Worm (Caenorhabditis elegans) whole organism, L4 larva: ENCODE data around the gene VM106R.1.

ENCODE experiments used
- F10B5.3 ChIP-seq: sonication (generic microtip); optimal IDR thresholded peaks from 2 replicates; lab custom pipeline; 2016; ENCODE audit warnings: mild to moderate bottlenecking, missing genetic modification characterization, missing compliant biosample characterization
- F37D6.2 ChIP-seq: sonication (generic microtip); optimal IDR thresholded peaks from 2 replicates; lab custom pipeline; 2016; ENCODE audit warnings: mild to moderate bottlenecking, missing genetic modification characterization, missing compliant biosample characterization
- F49E8.2 ChIP-seq: sonication (generic microtip); optimal IDR thresholded peaks from 2 replicates; lab custom pipeline; 2016; ENCODE audit warnings: missing compliant biosample characterization, mild to moderate bottlenecking, missing genetic modification characterization, borderline replicate concordance
- R02D3.7 ChIP-seq: fragments of 150-350 bp; sonication (generic microtip); optimal IDR thresholded peaks from 3 replicates; lab custom pipeline; 2014; ENCODE audit warnings: missing biosample characterization, missing genetic modification characterization
- T20F7.1 ChIP-seq: fragments of 200-800 bp; sonication (Bioruptor generic); optimal IDR thresholded peaks from 2 replicates; lab custom pipeline; 2018; ENCODE audit warnings: mild to moderate bottlenecking, missing genetic modification characterization, missing compliant biosample characterization
- T26A8.4 ChIP-seq: fragments of 200-800 bp; sonication (Bioruptor generic); IDR thresholded peaks from 2 replicates; pipeline ENCODE4 v1.3.6; 2022; ENCODE audit warnings: missing genetic modification characterization, missing compliant biosample characterization
- Y105C5A.15 ChIP-seq: fragments of 200-800 bp; sonication (Bioruptor generic); IDR thresholded peaks from 2 replicates; pipeline ENCODE4 v1.3.6; 2022; ENCODE audit warnings: missing genetic modification characterization, missing compliant biosample characterization
- Y5F2A.4 ChIP-seq: fragments of 200-800 bp; sonication (Bioruptor generic); optimal IDR thresholded peaks from 2 replicates; lab custom pipeline; 2018; ENCODE audit warnings: mild to moderate bottlenecking, missing genetic modification characterization, missing compliant biosample characterization
- aha-1 ChIP-seq: fragments of 150-350 bp; peaks from one replicate; lab custom pipeline; 2014; ENCODE audit warnings: missing biosample characterization, missing genetic modification characterization
- ama-1 ChIP-seq: fragments of 150-350 bp; optimal IDR thresholded peaks from 2 replicates; lab custom pipeline; 2014; ENCODE audit warnings: inconsistent platforms, mixed read lengths
- arid-1 ChIP-seq: fragments of 200-800 bp; sonication (Bioruptor generic); conservative IDR thresholded peaks from 2 replicates; pipeline ENCODE4 v1.3.6; 2022; ENCODE audit warnings: missing genetic modification reagents, missing genetic modification characterization, missing compliant biosample characterization
- ceh-20 ChIP-seq: fragments of 200-800 bp; sonication (Bioruptor generic); IDR thresholded peaks from 2 replicates; pipeline ENCODE4 v1.3.6; 2022; ENCODE audit warnings: missing genetic modification reagents, missing genetic modification characterization, missing compliant biosample characterization
- ceh-32 ChIP-seq: sonication (generic microtip); optimal IDR thresholded peaks from 2 replicates; lab custom pipeline; 2016; ENCODE audit warnings: mild to moderate bottlenecking, missing genetic modification characterization, missing compliant biosample characterization; ENCODE audit not compliant: poor library complexity
- ceh-44 ChIP-seq: fragments of 200-800 bp; sonication (Bioruptor generic); IDR thresholded peaks from 2 replicates; pipeline ENCODE4 v1.3.6; 2022; ENCODE audit warnings: missing genetic modification reagents, missing genetic modification characterization, missing compliant biosample characterization
- cey-2 ChIP-seq: sonication (generic microtip); optimal IDR thresholded peaks from 3 replicates; lab custom pipeline; 2017; ENCODE audit warnings: missing genetic modification characterization, mild to moderate bottlenecking, missing compliant biosample characterization, antibody characterized with exemption, borderline replicate concordance; ENCODE audit not compliant: insufficient read depth
- ctbp-1 ChIP-seq: fragments of 200-800 bp; sonication (Bioruptor generic); IDR thresholded peaks from 2 replicates; pipeline ENCODE4 v1.3.6; 2022; ENCODE audit warnings: missing genetic modification reagents, missing genetic modification characterization, missing compliant biosample characterization
- daf-16 ChIP-seq, 3 experiments: sonication (generic microtip); optimal IDR thresholded peaks; 2 replicates each; lab custom pipeline; 2016 to 2017; ENCODE audit warnings: missing genetic modification characterization in 3 of 3, missing genetic modification reagents in 3 of 3, mild to moderate bottlenecking in 2 of 3, missing compliant biosample characterization in 2 of 3, missing biosample characterization in 1 of 3, moderate library complexity in 1 of 3
- daf-19 ChIP-seq: fragments of 200-800 bp; sonication (Bioruptor generic); conservative IDR thresholded peaks from 2 replicates; pipeline ENCODE4 v1.3.6; 2022; ENCODE audit warnings: missing genetic modification characterization, missing compliant biosample characterization
- dmd-6 ChIP-seq: fragments of 200-800 bp; sonication (Bioruptor generic); IDR thresholded peaks from 2 replicates; pipeline ENCODE4 v1.3.6; 2022; ENCODE audit warnings: missing genetic modification reagents, missing genetic modification characterization, missing compliant biosample characterization
- dmd-8 ChIP-seq: fragments of 200-800 bp; sonication (Bioruptor generic); IDR thresholded peaks from 2 replicates; pipeline ENCODE4 v1.3.6; 2022; ENCODE audit warnings: missing genetic modification characterization, missing compliant biosample characterization
- dpl-1 ChIP-seq: fragments of 150-350 bp; optimal IDR thresholded peaks from 2 replicates; lab custom pipeline; 2014; ENCODE audit warnings: missing biosample characterization, missing genetic modification reagents, missing genetic modification characterization
- dve-1 ChIP-seq: sonication (generic microtip); optimal IDR thresholded peaks from 2 replicates; lab custom pipeline; 2017; ENCODE audit warnings: antibody characterized with exemption, mild to moderate bottlenecking, missing genetic modification characterization, missing compliant biosample characterization; ENCODE audit not compliant: insufficient read depth
- egl-27 ChIP-seq: sonication (generic microtip); optimal IDR thresholded peaks from 3 replicates; lab custom pipeline; 2017; ENCODE audit warnings: missing biosample characterization, missing genetic modification reagents, missing genetic modification characterization
- fkh-10 ChIP-seq: fragments of 150-350 bp; optimal IDR thresholded peaks from 2 replicates; lab custom pipeline; 2014; ENCODE audit warnings: missing biosample characterization, missing genetic modification reagents, missing genetic modification characterization
- gei-8 ChIP-seq: fragments of 200-800 bp; sonication (Bioruptor generic); optimal IDR thresholded peaks from 2 replicates; lab custom pipeline; 2018; ENCODE audit warnings: mild to moderate bottlenecking, missing genetic modification characterization, missing compliant biosample characterization
- hlh-11 ChIP-seq: fragments of 200-800 bp; sonication (Bioruptor generic); optimal IDR thresholded peaks from 2 replicates; lab custom pipeline; 2018; ENCODE audit warnings: mild to moderate bottlenecking, missing genetic modification characterization, missing compliant biosample characterization
- lin-1 ChIP-seq: fragments of 200-800 bp; sonication (Bioruptor generic); IDR thresholded peaks from 2 replicates; pipeline ENCODE4 v1.3.6; 2022; ENCODE audit warnings: missing genetic modification reagents, missing genetic modification characterization, missing compliant biosample characterization
- lin-15B ChIP-seq: fragments of 150-350 bp; sonication (generic microtip); optimal IDR thresholded peaks from 3 replicates; lab custom pipeline; 2014; ENCODE audit warnings: missing biosample characterization, missing genetic modification characterization
- lin-38 ChIP-seq: fragments of 200-800 bp; sonication (Bioruptor generic); IDR thresholded peaks from 2 replicates; pipeline ENCODE4 v1.3.6; 2022; ENCODE audit warnings: missing genetic modification reagents, missing genetic modification characterization, missing compliant biosample characterization
- lir-3 ChIP-seq: sonication (generic microtip); optimal IDR thresholded peaks from 2 replicates; lab custom pipeline; 2016; ENCODE audit warnings: mild to moderate bottlenecking, missing genetic modification characterization, missing compliant biosample characterization
- madf-5 ChIP-seq, 2 experiments: fragments of 200-800 bp; sonication (Bioruptor generic); IDR thresholded peaks; 2 replicates each; pipeline ENCODE4 v1.3.6; 2022; ENCODE audit warnings: missing compliant biosample characterization in 2 of 2, missing genetic modification characterization in 2 of 2
- mdl-1 ChIP-seq, 2 experiments: fragments of 150-350 bp in 1 of 2; sonication (generic microtip) in 1 of 2; optimal IDR thresholded peaks; 2 replicates each; lab custom pipeline; 2014 to 2017; ENCODE audit warnings: missing biosample characterization in 2 of 2, missing genetic modification characterization in 2 of 2
- mep-1 ChIP-seq: fragments of 150-350 bp; sonication (generic microtip); optimal IDR thresholded peaks from 3 replicates; lab custom pipeline; 2014; ENCODE audit warnings: missing biosample characterization, missing genetic modification characterization
- mes-2 ChIP-seq: sonication (generic microtip); optimal IDR thresholded peaks from 2 replicates; lab custom pipeline; 2016; ENCODE audit warnings: missing genotype, mild to moderate bottlenecking, missing genetic modification characterization, missing compliant biosample characterization; ENCODE audit not compliant: poor library complexity, severe bottlenecking
- mxl-3 ChIP-seq: fragments of 200-800 bp; sonication (Bioruptor generic); optimal IDR thresholded peaks from 2 replicates; lab custom pipeline; 2018; ENCODE audit warnings: mild to moderate bottlenecking, missing genetic modification characterization, missing compliant biosample characterization
- nhr-25 ChIP-seq: sonication (generic microtip); optimal IDR thresholded peaks from 2 replicates; lab custom pipeline; 2017; ENCODE audit warnings: missing genetic modification characterization, mild to moderate bottlenecking, missing compliant biosample characterization, antibody characterized with exemption, moderate library complexity, borderline replicate concordance; ENCODE audit not compliant: insufficient read depth
- nhr-48 ChIP-seq: sonication (generic microtip); optimal IDR thresholded peaks from 2 replicates; lab custom pipeline; 2016; ENCODE audit warnings: mild to moderate bottlenecking, missing genetic modification characterization, missing compliant biosample characterization
- nhr-6 ChIP-seq: fragments of 150-350 bp; optimal IDR thresholded peaks from 2 replicates; lab custom pipeline; 2014; ENCODE audit warnings: missing biosample characterization, missing genetic modification characterization
- rbr-2 ChIP-seq: sonication (generic microtip); optimal IDR thresholded peaks from 2 replicates; lab custom pipeline; 2016; ENCODE audit warnings: missing genotype, missing genetic modification characterization, missing compliant biosample characterization
- saeg-2 ChIP-seq: fragments of 200-800 bp; sonication (Bioruptor generic); IDR thresholded peaks from 2 replicates; pipeline ENCODE4 v1.3.6; 2022; ENCODE audit warnings: missing genetic modification reagents, missing genetic modification characterization, missing compliant biosample characterization
- set-16 ChIP-seq: fragments of 200-800 bp; sonication (Bioruptor generic); IDR thresholded peaks from 2 replicates; pipeline ENCODE4 v1.3.6; 2022; ENCODE audit warnings: missing genetic modification reagents, missing genetic modification characterization, missing compliant biosample characterization
- snpc-4 ChIP-seq: fragments of 150-350 bp; optimal IDR thresholded peaks from 2 replicates; lab custom pipeline; 2014; ENCODE audit warnings: missing biosample characterization, missing genetic modification characterization
- tra-1 ChIP-seq: fragments of 200-800 bp; sonication (Bioruptor generic); IDR thresholded peaks from 2 replicates; pipeline ENCODE4 v1.3.6; 2022; ENCODE audit warnings: missing genetic modification reagents, missing genetic modification characterization, missing compliant biosample characterization
- unc-62 ChIP-seq, 3 experiments: fragments of 150-350 bp in 1 of 3; sonication (generic microtip); optimal IDR thresholded peaks in 2 of 3; peaks in 1 of 3; 1 replicate in 1 of 3; 2 replicates in 2 of 3; lab custom pipeline; 2014 to 2017; ENCODE audit warnings: missing biosample characterization in 3 of 3, missing genetic modification characterization in 3 of 3, missing genetic modification reagents in 3 of 3, missing genotype in 1 of 3
- vab-7 ChIP-seq: fragments of 200-800 bp; sonication (Bioruptor generic); IDR thresholded peaks from 2 replicates; pipeline ENCODE4 v1.3.6; 2022; ENCODE audit warnings: missing genetic modification reagents, missing genetic modification characterization, missing compliant biosample characterization

Gene VM106R.1

ce11 chrII:10867219-10867618, 38.2 kb upstream of the VM106R.1 start (continued):
- no peak for TF ChIP-seq lin-15B (tag; lab: Kevin White, UChicago)
- no peak for TF ChIP-seq T26A8.4 (GFP tag; lab: Robert Waterston, UW)
- no peak for TF ChIP-seq vab-7 (GFP tag; lab: Robert Waterston, UW)
- TF ChIP-seq R02D3.7 (tag; lab: Kevin White, UChicago) = no peak
- TF ChIP-seq dpl-1 (GFP tag; lab: Kevin White, UChicago) = no peak
- TF ChIP-seq lir-3 = no peak
- no peak for TF ChIP-seq ceh-20
- no peak for TF ChIP-seq daf-19 (GFP tag; lab: Robert Waterston, UW)
- no peak for TF ChIP-seq fkh-10
- no peak for TF ChIP-seq ctbp-1 (GFP tag; lab: Robert Waterston, UW)
- no peak for TF ChIP-seq nhr-48 (tag; lab: Kevin White, UChicago)
- no peak for TF ChIP-seq arid-1 (GFP tag; lab: Robert Waterston, UW)
- TF ChIP-seq F37D6.2 = no peak
- no peak for TF ChIP-seq madf-5 (GFP tag; IDR thresholded peaks at IDR 0.05; lab: Robert Waterston, UW)
- no peak for TF ChIP-seq saeg-2 (GFP tag; lab: Robert Waterston, UW)
- TF ChIP-seq F10B5.3 (tag; lab: Kevin White, UChicago) = no peak
- no peak for TF ChIP-seq Y5F2A.4 (GFP tag; lab: Kevin White, UChicago)
- peak; percentile 53 for TF ChIP-seq mes-2 (tag; lab: Kevin White, UChicago)
- no peak for TF ChIP-seq ceh-44 (GFP tag; lab: Robert Waterston, UW)
- no peak for TF ChIP-seq set-16
- TF ChIP-seq nhr-25 (tag; lab: Kevin White, UChicago) = no peak
- no peak for TF ChIP-seq aha-1 (tag; lab: Kevin White, UChicago)
- no peak for TF ChIP-seq tra-1
- TF ChIP-seq dmd-8 (GFP tag; lab: Robert Waterston, UW) = no peak
- TF ChIP-seq egl-27 (tag; lab: Kevin White, UChicago) = no peak
- no peak for TF ChIP-seq daf-16 (GFP tag; optimal IDR thresholded peaks at IDR 0.05; lab: Kevin White, UChicago)
- TF ChIP-seq daf-16 (tag; optimal IDR thresholded peaks at IDR 0.05; lab: Kevin White, UChicago) = peak; percentile 44
- no peak for TF ChIP-seq lin-1 (GFP tag; lab: Robert Waterston, UW)
- no peak for TF ChIP-seq gei-8 (GFP tag; lab: Kevin White, UChicago)
- TF ChIP-seq Y105C5A.15 (GFP tag; lab: Robert Waterston, UW) = no peak
- no peak for TF ChIP-seq cey-2 (tag; lab: Kevin White, UChicago)
- TF ChIP-seq mep-1 (tag; lab: Kevin White, UChicago) = peak; percentile 29
- no peak for TF ChIP-seq ama-1 (lab: Kevin White, UChicago)
- no peak for TF ChIP-seq ceh-32 (tag; lab: Kevin White, UChicago)
- no peak for TF ChIP-seq lin-38 (GFP tag; lab: Robert Waterston, UW)

ce11 chrII:10862749-10863656, 34.0 kb upstream of the VM106R.1 start:
- TF ChIP-seq nhr-25 (tag; lab: Kevin White, UChicago) (peak; percentile 41), dve-1 (peak; percentile 49), saeg-2 (GFP tag; lab: Robert Waterston, UW) (no peak), mxl-3 (GFP tag; lab: Kevin White, UChicago) (peak; percentile 31), rbr-2 (tag; lab: Kevin White, UChicago) (no peak), mes-2 (tag; lab: Kevin White, UChicago) (peak; percentile 5), dmd-6 (GFP tag; lab: Robert Waterston, UW) (peak; percentile 35; the same call in 1 of the 2 replicates), mdl-1 (tag; optimal IDR thresholded peaks at IDR 0.05; lab: Kevin White, UChicago) (peak in 1 of 2 experiments; percentile 42), lin-38 (GFP tag; lab: Robert Waterston, UW) (0 out of 2 replicates have a peak, but pooled peaks have one; percentile 12), lin-1 (GFP tag; lab: Robert Waterston, UW) (no peak), unc-62 (GFP tag; optimal IDR thresholded peaks at IDR 0.05 in 1 of 2; lab: Kevin White, UChicago) (peak in 1 of 2 experiments; percentile 74), unc-62 (tag; optimal IDR thresholded peaks at IDR 0.05; lab: Kevin White, UChicago) (no peak), aha-1 (tag; lab: Kevin White, UChicago) (no peak), T20F7.1 (GFP tag; lab: Kevin White, UChicago) (no peak), hlh-11 (peak; percentile 3), set-16 (0 out of 2 replicates have a peak, but pooled peaks have one; percentile 12), F49E8.2 (tag; lab: Kevin White, UChicago) (peak; percentile 25), snpc-4 (tag; lab: Kevin White, UChicago) (no peak), dpl-1 (GFP tag; lab: Kevin White, UChicago) (peak; percentile 19), nhr-6 (peak; percentile 11)
